Worm (Caenorhabditis elegans) whole organism, L1 larva: Measurements from ENCODE around the gene C18E9.7.

Source experiments
- C04F5.9 ChIP-seq: sonication (generic microtip); optimal IDR thresholded peaks from 2 replicates; lab custom pipeline; 2016; ENCODE audit warnings: missing genetic modification characterization, missing compliant biosample characterization
- C16A3.4 ChIP-seq: fragments of 150-350 bp; optimal IDR thresholded peaks from 2 replicates; lab custom pipeline; 2014; ENCODE audit warnings: missing biosample characterization, missing genetic modification characterization
- alr-1 ChIP-seq: fragments of 200-800 bp; sonication (Bioruptor generic); optimal IDR thresholded peaks from 2 replicates; lab custom pipeline; 2018; ENCODE audit warnings: borderline replicate concordance, mild to moderate bottlenecking, missing genetic modification characterization, missing compliant biosample characterization
- ama-1 ChIP-seq: fragments of 150-350 bp; optimal IDR thresholded peaks from 2 replicates; lab custom pipeline; 2014
- ceh-63 ChIP-seq: fragments of 200-800 bp; sonication (Bioruptor generic); optimal IDR thresholded peaks from 2 replicates; lab custom pipeline; 2018; ENCODE audit warnings: mild to moderate bottlenecking, missing genetic modification characterization, missing compliant biosample characterization
- ceh-82 ChIP-seq, 3 experiments: fragments of 150-350 bp in 1 of 3; sonication (generic microtip) in 2 of 3; optimal IDR thresholded peaks; 2 replicates each; lab custom pipeline; 2014 to 2017; ENCODE audit warnings: missing biosample characterization in 3 of 3, missing genetic modification characterization in 3 of 3
- ceh-88 ChIP-seq: fragments of 200-800 bp; sonication (Bioruptor generic); IDR thresholded peaks from 2 replicates; pipeline ENCODE4 v1.3.6; 2022; ENCODE audit warnings: missing genetic modification characterization, missing compliant biosample characterization
- ceh-90 ChIP-seq: sonication (generic microtip); optimal IDR thresholded peaks from 2 replicates; lab custom pipeline; 2016; ENCODE audit warnings: missing genetic modification characterization, missing compliant biosample characterization
- ces-1 ChIP-seq: fragments of 150-350 bp; optimal IDR thresholded peaks from 2 replicates; lab custom pipeline; 2014; ENCODE audit warnings: missing biosample characterization, missing genetic modification reagents, missing genetic modification characterization
- efl-1 ChIP-seq, 4 experiments: fragments of 150-350 bp; optimal IDR thresholded peaks in 3 of 4; peaks in 1 of 4; 1 replicate in 1 of 4; 2 replicates in 3 of 4; lab custom pipeline; 2014; ENCODE audit warnings: missing biosample characterization in 2 of 4, missing genetic modification characterization in 2 of 4, missing genetic modification reagents in 2 of 4
- elt-2 ChIP-seq: sonication (generic microtip); optimal IDR thresholded peaks from 2 replicates; lab custom pipeline; 2016; ENCODE audit warnings: missing genetic modification characterization, mild to moderate bottlenecking, inconsistent platforms, missing compliant biosample characterization, missing genetic modification reagents
- elt-3 ChIP-seq, 6 experiments: fragments of 150-350 bp in 1 of 6; sonication (generic microtip); optimal IDR thresholded peaks; 2 replicates each; lab custom pipeline; 2017 to 2018; ENCODE audit warnings: missing biosample characterization in 6 of 6, missing genetic modification characterization in 6 of 6, inconsistent platforms in 1 of 6
- ets-5 ChIP-seq: fragments of 200-800 bp; sonication (Bioruptor generic); IDR thresholded peaks from 2 replicates; pipeline ENCODE4 v1.3.6; 2022; ENCODE audit warnings: missing genetic modification characterization, missing compliant biosample characterization
- fkh-4 ChIP-seq: sonication (generic microtip); optimal IDR thresholded peaks from 2 replicates; lab custom pipeline; 2016; ENCODE audit warnings: missing compliant biosample characterization, missing genetic modification characterization, borderline replicate concordance
- fos-1 ChIP-seq: fragments of 150-350 bp; optimal IDR thresholded peaks from 2 replicates; lab custom pipeline; 2014; ENCODE audit warnings: missing biosample characterization, missing genetic modification characterization
- grh-1 ChIP-seq: fragments of 200-800 bp; sonication (Bioruptor generic); IDR thresholded peaks from 2 replicates; pipeline ENCODE4 v1.3.6; 2022; ENCODE audit warnings: missing genetic modification reagents, missing genetic modification characterization, missing compliant biosample characterization
- hlh-4 ChIP-seq: sonication (generic microtip); optimal IDR thresholded peaks from 2 replicates; lab custom pipeline; 2016; ENCODE audit warnings: mild to moderate bottlenecking, missing genetic modification characterization, missing compliant biosample characterization
- hpl-2 ChIP-seq: fragments of 150-350 bp; optimal IDR thresholded peaks from 2 replicates; lab custom pipeline; 2014; ENCODE audit warnings: missing biosample characterization, missing genetic modification reagents, missing genetic modification characterization
- irx-1 ChIP-seq: sonication (generic microtip); optimal IDR thresholded peaks from 2 replicates; lab custom pipeline; 2016; ENCODE audit warnings: missing genetic modification characterization, missing compliant biosample characterization
- lin-13 ChIP-seq: fragments of 150-350 bp; optimal IDR thresholded peaks from 2 replicates; lab custom pipeline; 2014; ENCODE audit warnings: missing biosample characterization, missing genetic modification reagents, missing genetic modification characterization
- lin-35 ChIP-seq, 2 experiments: fragments of 150-350 bp; optimal IDR thresholded peaks; 2 replicates each; lab custom pipeline; 2014; ENCODE audit warnings: missing biosample characterization in 2 of 2, missing genetic modification characterization in 2 of 2, missing genetic modification reagents in 2 of 2
- lin-39 ChIP-seq: fragments of 150-350 bp; optimal IDR thresholded peaks from 2 replicates; lab custom pipeline; 2014; ENCODE audit warnings: missing biosample characterization, missing genetic modification reagents, missing genetic modification characterization
- lir-3 ChIP-seq: sonication (generic microtip); optimal IDR thresholded peaks from 2 replicates; lab custom pipeline; 2016; ENCODE audit warnings: mild to moderate bottlenecking, missing genetic modification characterization, moderate library complexity, missing compliant biosample characterization; ENCODE audit not compliant: poor library complexity
- mdl-1 ChIP-seq, 2 experiments: fragments of 150-350 bp; optimal IDR thresholded peaks; 2 replicates each; lab custom pipeline; 2014 to 2017; ENCODE audit warnings: missing biosample characterization in 2 of 2, missing genetic modification characterization in 2 of 2, inconsistent platforms in 1 of 2
- mef-2 ChIP-seq: fragments of 150-350 bp; optimal IDR thresholded peaks from 2 replicates; lab custom pipeline; 2014; ENCODE audit warnings: missing biosample characterization, missing genetic modification characterization
- mep-1 ChIP-seq: fragments of 150-350 bp; optimal IDR thresholded peaks from 2 replicates; lab custom pipeline; 2014; ENCODE audit warnings: missing biosample characterization, missing genetic modification characterization
- nhr-11 ChIP-seq: fragments of 150-350 bp; optimal IDR thresholded peaks from 2 replicates; lab custom pipeline; 2014; ENCODE audit warnings: missing biosample characterization, missing genetic modification characterization
- nhr-12 ChIP-seq: sonication (generic microtip); optimal IDR thresholded peaks from 2 replicates; lab custom pipeline; 2017; ENCODE audit warnings: missing biosample characterization, missing genetic modification characterization
- nhr-19 ChIP-seq: fragments of 200-800 bp; sonication (Bioruptor generic); conservative IDR thresholded peaks from 2 replicates; pipeline ENCODE4 v1.3.6; 2022; ENCODE audit warnings: missing genetic modification characterization, missing compliant biosample characterization
- nhr-28 ChIP-seq: fragments of 150-350 bp; optimal IDR thresholded peaks from 2 replicates; lab custom pipeline; 2014; ENCODE audit warnings: missing biosample characterization, missing genetic modification characterization
- nhr-47 ChIP-seq: sonication (generic microtip); optimal IDR thresholded peaks from 2 replicates; lab custom pipeline; 2016; ENCODE audit warnings: mild to moderate bottlenecking, missing genetic modification characterization, moderate library complexity, missing compliant biosample characterization
- nhr-77 ChIP-seq: fragments of 150-350 bp; optimal IDR thresholded peaks from 2 replicates; lab custom pipeline; 2014; ENCODE audit warnings: missing biosample characterization, missing genetic modification characterization
- nhr-84 ChIP-seq: sonication (generic microtip); optimal IDR thresholded peaks from 2 replicates; lab custom pipeline; 2017; ENCODE audit warnings: missing biosample characterization, missing genetic modification characterization
- pax-3 ChIP-seq: fragments of 200-800 bp; sonication (Bioruptor generic); optimal IDR thresholded peaks from 2 replicates; lab custom pipeline; 2018; ENCODE audit warnings: mild to moderate bottlenecking, missing genetic modification characterization, moderate library complexity, missing compliant biosample characterization
- pqm-1 ChIP-seq: sonication (generic microtip); optimal IDR thresholded peaks from 3 replicates; lab custom pipeline; 2017; ENCODE audit warnings: missing biosample characterization, missing genetic modification characterization
- skn-1 ChIP-seq: fragments of 150-350 bp; optimal IDR thresholded peaks from 2 replicates; lab custom pipeline; 2014; ENCODE audit warnings: missing biosample characterization, missing genetic modification characterization
- snpc-4 ChIP-seq: fragments of 150-350 bp; optimal IDR thresholded peaks from 2 replicates; lab custom pipeline; 2014; ENCODE audit warnings: missing biosample characterization, missing genetic modification characterization
- snu-23 ChIP-seq: sonication (generic microtip); optimal IDR thresholded peaks from 2 replicates; lab custom pipeline; 2016; ENCODE audit warnings: missing genetic modification characterization, missing compliant biosample characterization
- sptf-1 ChIP-seq: fragments of 150-350 bp; optimal IDR thresholded peaks from 2 replicates; lab custom pipeline; 2014; ENCODE audit warnings: missing biosample characterization, missing genetic modification characterization
- swsn-7 ChIP-seq: sonication (generic microtip); optimal IDR thresholded peaks from 2 replicates; lab custom pipeline; 2016; ENCODE audit warnings: missing genetic modification characterization, missing compliant biosample characterization
- tbx-2 ChIP-seq: sonication (generic microtip); optimal IDR thresholded peaks from 2 replicates; lab custom pipeline; 2016; ENCODE audit warnings: missing genetic modification characterization, missing compliant biosample characterization
- tlp-1 ChIP-seq: fragments of 150-350 bp; optimal IDR thresholded peaks from 2 replicates; lab custom pipeline; 2014; ENCODE audit warnings: missing biosample characterization, missing genetic modification characterization
- unc-30 ChIP-seq: sonication (generic microtip); optimal IDR thresholded peaks from 2 replicates; lab custom pipeline; 2017; ENCODE audit warnings: missing biosample characterization, missing genetic modification characterization
- unc-62 ChIP-seq: fragments of 150-350 bp; optimal IDR thresholded peaks from 2 replicates; lab custom pipeline; 2014; ENCODE audit warnings: missing biosample characterization, missing genetic modification reagents, missing genetic modification characterization
- unc-98 ChIP-seq: fragments of 200-800 bp; sonication (Bioruptor generic); IDR thresholded peaks from 2 replicates; pipeline ENCODE4 v1.3.6; 2022; ENCODE audit warnings: missing genetic modification characterization, missing compliant biosample characterization
- vab-15 ChIP-seq: sonication (generic microtip); optimal IDR thresholded peaks from 2 replicates; lab custom pipeline; 2017; ENCODE audit warnings: missing genotype, mild to moderate bottlenecking, missing genetic modification characterization, missing compliant biosample characterization
- xbp-1 ChIP-seq: sonication (generic microtip); optimal IDR thresholded peaks from 2 replicates; lab custom pipeline; 2016; ENCODE audit warnings: missing genetic modification characterization, missing compliant biosample characterization
- zag-1 ChIP-seq: fragments of 150-350 bp; optimal IDR thresholded peaks from 2 replicates; lab custom pipeline; 2014; ENCODE audit warnings: missing biosample characterization, missing genetic modification characterization
- zip-4 ChIP-seq: fragments of 200-800 bp; sonication (Bioruptor generic); optimal IDR thresholded peaks from 2 replicates; lab custom pipeline; 2018; ENCODE audit warnings: mild to moderate bottlenecking, missing genetic modification characterization, moderate library complexity, missing compliant biosample characterization
- ztf-11 ChIP-seq, 2 experiments: sonication (generic microtip); optimal IDR thresholded peaks; 2 replicates each; lab custom pipeline; 2016 to 2017; ENCODE audit warnings: missing genetic modification characterization in 2 of 2, missing biosample characterization in 1 of 2, missing compliant biosample characterization in 1 of 2
- ztf-4 ChIP-seq: fragments of 150-350 bp; optimal IDR thresholded peaks from 2 replicates; lab custom pipeline; 2014; ENCODE audit warnings: missing biosample characterization, missing genetic modification characterization

The C18E9.7 gene

ce11 chrII:8964049-8964448 lies 18.5 kb downstream of the C18E9.7 start, which contains the start of gene sftd-3:
TSS of gene sftd-3 (minus strand) at chrII:8964149.
- TF ChIP-seq nhr-84 (tag; lab: Kevin White, UChicago) (no peak), mep-1 (tag; lab: Kevin White, UChicago) (no peak), ztf-11 (tag; optimal IDR thresholded peaks at IDR 0.05; lab: Kevin White, UChicago) (no peak), elt-3 (tag; optimal IDR thresholded peaks at IDR 0.05; lab: Kevin White, UChicago) (no peak), xbp-1 (no peak), nhr-12 (tag; lab: Kevin White, UChicago) (no peak), irx-1 (no peak), fkh-4 (tag; lab: Kevin White, UChicago) (no peak), tbx-2 (tag; lab: Kevin White, UChicago) (no peak), unc-98 (no peak)

ce11 chrII:8962206-8962605 lies 20.4 kb downstream of the C18E9.7 start:
- TF ChIP-seq vab-15 (tag; lab: Kevin White, UChicago) (no peak), sptf-1 (tag; lab: Kevin White, UChicago) (no peak), nhr-19 (GFP tag; lab: Robert Waterston, UW) (peak; percentile 54), ces-1 (GFP tag; lab: Kevin White, UChicago) (no peak), mep-1 (tag; lab: Kevin White, UChicago) (peak; percentile 22), snpc-4 (tag; lab: Kevin White, UChicago) (no peak), mef-2 (no peak), ceh-63 (GFP tag; lab: Kevin White, UChicago) (no peak), lir-3 (tag; lab: Kevin White, UChicago) (no peak), tlp-1 (tag; lab: Kevin White, UChicago) (no peak), pax-3 (tag; lab: Kevin White, UChicago) (no peak), swsn-7 (tag; lab: Kevin White, UChicago) (peak; percentile 21), zip-4 (GFP tag; lab: Kevin White, UChicago) (no peak), lin-13 (GFP tag; lab: Kevin White, UChicago) (no peak), ceh-88 (no peak), hpl-2 (GFP tag; lab: Kevin White, UChicago) (no peak), ceh-90 (no peak), pqm-1 (no peak), ets-5 (GFP tag; lab: Robert Waterston, UW) (no peak), ztf-11 (tag; optimal IDR thresholded peaks at IDR 0.05; lab: Kevin White, UChicago) (no peak), zag-1 (no peak), nhr-12 (tag; lab: Kevin White, UChicago) (no peak), unc-62 (GFP tag; lab: Kevin White, UChicago) (no peak), C04F5.9 (tag; lab: Kevin White, UChicago) (no peak), alr-1 (tag; lab: Kevin White, UChicago) (no peak), ceh-82 (tag; optimal IDR thresholded peaks at IDR 0.05; lab: Kevin White, UChicago) (no peak), nhr-84 (tag; lab: Kevin White, UChicago) (no peak), fos-1 (tag; lab: Kevin White, UChicago) (no peak), nhr-11 (tag; lab: Kevin White, UChicago) (no peak), irx-1 (no peak), nhr-77 (no peak), snu-23 (GFP tag; lab: Kevin White, UChicago) (peak; percentile 46), fkh-4 (tag; lab: Kevin White, UChicago) (peak; percentile 62), lin-35 (GFP tag; optimal IDR thresholded peaks at IDR 0.05; lab: Kevin White, UChicago) (peak in 1 of 2 experiments; percentile 24), ztf-4 (tag; lab: Kevin White, UChicago) (no peak), ama-1 (no peak), efl-1 (optimal IDR thresholded peaks at IDR 0.05; lab: Kevin White, UChicago) (peak; percentile 9 to 12), efl-1 (GFP tag; optimal IDR thresholded peaks at IDR 0.05 in 1 of 2; lab: Kevin White, UChicago) (peak in 1 of 2 experiments; percentile 54), tbx-2 (tag; lab: Kevin White, UChicago) (no peak), skn-1 (tag; lab: Kevin White, UChicago) (no peak), nhr-47 (peak; percentile 23), grh-1 (GFP tag; lab: Robert Waterston, UW) (no peak), C16A3.4 (tag; lab: Kevin White, UChicago) (no peak), nhr-28 (tag; lab: Kevin White, UChicago) (no peak), mdl-1 (tag; optimal IDR thresholded peaks at IDR 0.05; lab: Kevin White, UChicago) (no peak), elt-2 (tag; lab: Kevin White, UChicago) (no peak), unc-30 (tag; lab: Kevin White, UChicago) (no peak), hlh-4 (tag; lab: Kevin White, UChicago) (no peak), lin-39 (tag; lab: Kevin White, UChicago) (peak; percentile 45), elt-3 (tag; optimal IDR thresholded peaks at IDR 0.05; lab: Kevin White, UChicago) (no peak)
